Worm (Caenorhabditis elegans) whole organism, L2 larva: ENCODE measurements around the gene fbxc-24.
"Not testable (repeated sequence)": the region's sequence is repeated elsewhere in the genome, so short reads cannot be mapped to it uniquely, and the experiment has no call there.

ENCODE experiments used
- F13H6.1 ChIP-seq: sonication (generic microtip); optimal IDR thresholded peaks from 2 replicates; lab custom pipeline; 2016; ENCODE audit warnings: missing genetic modification characterization, missing compliant biosample characterization
- R02D3.7 ChIP-seq: fragments of 150-350 bp; optimal IDR thresholded peaks from 2 replicates; lab custom pipeline; 2014; ENCODE audit warnings: missing biosample characterization, missing genetic modification characterization
- alr-1 ChIP-seq: fragments of 150-350 bp; optimal IDR thresholded peaks from 2 replicates; lab custom pipeline; 2014; ENCODE audit warnings: missing biosample characterization, missing genetic modification characterization
- ceh-82 ChIP-seq: fragments of 150-350 bp; optimal IDR thresholded peaks from 2 replicates; lab custom pipeline; 2014; ENCODE audit warnings: missing biosample characterization, missing genetic modification characterization
- dmd-4 ChIP-seq: sonication (generic microtip); optimal IDR thresholded peaks from 2 replicates; lab custom pipeline; 2017; ENCODE audit warnings: missing biosample characterization, missing genetic modification characterization
- fos-1 ChIP-seq: fragments of 150-350 bp; optimal IDR thresholded peaks from 2 replicates; lab custom pipeline; 2014; ENCODE audit warnings: missing biosample characterization, missing genetic modification characterization
- gmeb-1 ChIP-seq: fragments of 150-350 bp; optimal IDR thresholded peaks from 2 replicates; lab custom pipeline; 2014; ENCODE audit warnings: missing biosample characterization, missing genetic modification characterization
- lin-13 ChIP-seq: fragments of 150-350 bp; optimal IDR thresholded peaks from 2 replicates; lab custom pipeline; 2014; ENCODE audit warnings: missing biosample characterization, missing genetic modification reagents, missing genetic modification characterization
- lsy-2 ChIP-seq, 2 experiments: fragments of 150-350 bp in 1 of 2; sonication (generic microtip) in 1 of 2; optimal IDR thresholded peaks; 2 replicates each; lab custom pipeline; 2014 to 2017; ENCODE audit warnings: missing biosample characterization in 2 of 2, missing genetic modification characterization in 2 of 2
- unc-55 ChIP-seq: fragments of 150-350 bp; sonication (generic microtip); optimal IDR thresholded peaks from 3 replicates; lab custom pipeline; 2014; ENCODE audit warnings: missing biosample characterization, missing genetic modification reagents, missing genetic modification characterization
- zag-1 ChIP-seq: fragments of 150-350 bp; optimal IDR thresholded peaks from 2 replicates; lab custom pipeline; 2014; ENCODE audit warnings: missing biosample characterization, missing genetic modification characterization
- ztf-11 ChIP-seq: sonication (generic microtip); optimal IDR thresholded peaks from 2 replicates; lab custom pipeline; 2017; ENCODE audit warnings: missing biosample characterization, missing genetic modification characterization
- ztf-4 ChIP-seq: fragments of 150-350 bp; optimal IDR thresholded peaks from 2 replicates; lab custom pipeline; 2014; ENCODE audit warnings: missing biosample characterization, missing genetic modification characterization

ce11 chrII:954626-955025, 45.2 kb upstream of the fbxc-24 start, which contains the start of gene fbxc-7:
- not testable (repeated sequence) for TF ChIP-seq fos-1 (tag; lab: Kevin White, UChicago); lin-13 (GFP tag; lab: Kevin White, UChicago); ceh-82 (tag; lab: Kevin White, UChicago); F13H6.1 (tag; lab: Kevin White, UChicago); ztf-4 (tag; lab: Kevin White, UChicago); dmd-4; gmeb-1 (tag; lab: Kevin White, UChicago); alr-1 (tag; lab: Kevin White, UChicago); lsy-2 (tag; optimal IDR thresholded peaks at IDR 0.05; lab: Kevin White, UChicago); zag-1 (tag; lab: Kevin White, UChicago); unc-55 (GFP tag; lab: Kevin White, UChicago); R02D3.7 (tag; lab: Kevin White, UChicago); ztf-11 (tag; lab: Kevin White, UChicago)
